Fruit fly (Drosophila melanogaster) whole organism: ENCODE results near the gene CG42240.

Experiments used
- CG8478 ChIP-seq: fragments of >200 bp; optimal IDR thresholded peaks from 2 replicates; lab custom pipeline; 2018; ENCODE audit warnings: inconsistent platforms
- EcR ChIP-seq, 2 experiments: fragments of >200 bp; optimal IDR thresholded peaks; 2 replicates each; lab custom pipeline; 2017; ENCODE audit warnings: missing biosample characterization in 2 of 2, missing genetic modification characterization in 2 of 2, missing genetic modification reagents in 2 of 2
- pan ChIP-seq: fragments of >200 bp; optimal IDR thresholded peaks from 2 replicates; lab custom pipeline; 2017
- psq ChIP-seq: fragments of >200 bp; optimal IDR thresholded peaks from 2 replicates; lab custom pipeline; 2017
- usp ChIP-seq: fragments of >200 bp; optimal IDR thresholded peaks from 2 replicates; lab custom pipeline; 2017; ENCODE audit warnings: missing biosample characterization, missing genetic modification characterization, mixed read lengths

DNA sequence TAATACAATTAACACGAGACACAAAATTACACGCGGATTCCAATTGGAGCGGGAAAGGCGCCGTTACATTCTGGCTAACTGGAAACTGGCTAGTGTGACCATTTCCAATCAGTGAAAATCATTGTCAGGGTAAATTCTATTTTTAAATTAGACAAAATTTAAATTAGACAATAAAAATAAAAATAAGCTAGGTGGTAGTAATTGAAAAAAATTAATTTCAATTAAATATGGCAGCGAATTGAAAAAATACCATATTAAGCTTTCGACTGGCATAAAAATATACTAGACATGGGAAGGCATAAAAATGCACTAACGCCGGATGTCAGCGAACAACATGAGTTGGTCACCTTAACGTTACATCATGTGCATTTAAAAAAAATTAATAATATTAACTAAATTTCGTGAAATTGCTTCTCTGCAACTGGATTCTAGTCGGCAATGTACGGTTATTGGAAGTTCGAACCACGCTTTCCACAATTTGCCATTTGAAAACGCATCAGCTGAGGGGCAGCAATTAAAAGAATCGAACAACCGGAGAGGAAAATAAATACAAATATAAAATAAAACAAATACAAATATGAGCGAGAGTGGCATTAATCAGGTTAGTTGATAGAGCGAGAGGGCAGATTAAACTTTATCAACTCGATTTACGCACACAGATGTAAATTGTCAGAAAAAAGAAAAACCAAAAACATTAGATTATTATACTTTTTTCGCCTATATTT, 35.2 kb downstream of the CG42240 start, which contains the start of the genes swa and Marf:
- TF ChIP-seq CG8478 (lab: Kevin White, UChicago) (no peak), psq (no peak), usp (GFP tag; lab: Kevin White, UChicago) (no peak), pan (lab: Kevin White, UChicago) (no peak), EcR (GFP tag; optimal IDR thresholded peaks at IDR 0.05; lab: Kevin White, UChicago) (no peak)
